Worm (Caenorhabditis elegans): Measurements from ENCODE around the gene C50H11.8.
"Not testable (repeated sequence)": the region's sequence is repeated elsewhere in the genome, so short reads cannot be mapped to it uniquely, and the experiment has no call there.

The C50H11.8 gene

DNA sequence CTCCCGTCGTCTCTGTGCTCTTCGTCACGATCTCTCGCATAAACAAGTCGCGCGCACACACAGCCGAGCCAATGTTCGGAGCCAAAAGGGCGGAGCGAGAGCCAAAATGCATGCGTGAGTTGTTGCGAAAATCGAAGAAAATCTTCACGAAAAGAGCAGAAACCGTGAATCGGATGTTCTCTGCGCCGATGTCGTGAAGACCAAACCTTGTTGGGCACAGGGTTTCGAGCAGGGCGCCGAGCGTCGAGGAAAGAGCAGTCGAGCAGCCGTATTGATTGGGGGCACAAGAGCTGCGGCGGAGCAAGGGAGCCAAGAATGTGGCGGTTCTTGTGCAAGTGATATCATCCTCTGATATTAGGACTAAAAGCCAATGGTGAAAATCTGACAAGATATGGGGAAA is 8.0 kb upstream of the C50H11.8 start:
- TF ChIP-seq tbx-37 (GFP tag; conservative IDR thresholded peaks at IDR 0.05) (no peak), flt-1 (GFP tag; IDR thresholded peaks at IDR 0.05) (no peak), tra-4 (tag; optimal IDR thresholded peaks at IDR 0.05) (no peak), ceh-36 (tag; optimal IDR thresholded peaks at IDR 0.05) (no peak), ama-1 (optimal IDR thresholded peaks at IDR 0.05) (no peak), scrt-1 (GFP tag; IDR thresholded peaks at IDR 0.05) (no peak), hnd-1 (tag; optimal IDR thresholded peaks at IDR 0.05) (no peak), sea-1 (GFP tag; conservative IDR thresholded peaks at IDR 0.05) (no peak)

- no peak for TF ChIP-seq tra-4 (tag; optimal IDR thresholded peaks at IDR 0.05)
- TF ChIP-seq hmg-4 (GFP tag; optimal IDR thresholded peaks at IDR 0.05) = no peak
- TF ChIP-seq scrt-1 (GFP tag; IDR thresholded peaks at IDR 0.05) = no peak
- TF ChIP-seq ceh-36 (tag; optimal IDR thresholded peaks at IDR 0.05) = no peak
- no peak for TF ChIP-seq ets-7 (tag; optimal IDR thresholded peaks at IDR 0.05)
- no peak for TF ChIP-seq pes-1 (GFP tag; IDR thresholded peaks at IDR 0.05)
- TF ChIP-seq sea-1 (GFP tag; conservative IDR thresholded peaks at IDR 0.05) = no peak
- no peak for TF ChIP-seq B0310.2 (tag; optimal IDR thresholded peaks at IDR 0.05)
- TF ChIP-seq aly-1 (tag; optimal IDR thresholded peaks at IDR 0.05) = no peak
- TF ChIP-seq ama-1 (optimal IDR thresholded peaks at IDR 0.05) = no peak
- TF ChIP-seq F13C5.2 (tag; optimal IDR thresholded peaks at IDR 0.05) = no peak
- no peak for TF ChIP-seq tbx-37 (GFP tag; conservative IDR thresholded peaks at IDR 0.05)
- no peak for TF ChIP-seq flt-1 (GFP tag; IDR thresholded peaks at IDR 0.05)
- no peak for TF ChIP-seq hmbx-1 (tag; optimal IDR thresholded peaks at IDR 0.05)
- no peak for TF ChIP-seq tbx-11 (GFP tag; IDR thresholded peaks at IDR 0.05)
- no peak for TF ChIP-seq hnd-1 (tag; optimal IDR thresholded peaks at IDR 0.05)
- TF ChIP-seq ceh-13 (GFP tag; optimal IDR thresholded peaks at IDR 0.05) = no peak
These were observed 4.6 kb downstream of the C50H11.8 start, which contains the start of gene str-244 for ce11 chrV:3058996-3059395. Gene str-244, minus strand, starts transcription at chrV:3059096.

ce11 chrV:3062078-3062477 is 7.7 kb downstream of the C50H11.8 start, which contains the start of gene srt-15:
Gene srt-15, minus strand, starts transcription at chrV:3062178.
- TF ChIP-seq ets-7 (tag; optimal IDR thresholded peaks at IDR 0.05) = no peak
- TF ChIP-seq hmg-4 (GFP tag; optimal IDR thresholded peaks at IDR 0.05) = no peak
- no peak for TF ChIP-seq F13C5.2 (tag; optimal IDR thresholded peaks at IDR 0.05)
- TF ChIP-seq sea-1 (GFP tag; conservative IDR thresholded peaks at IDR 0.05) = no peak
- no peak for TF ChIP-seq hmbx-1 (tag; optimal IDR thresholded peaks at IDR 0.05)
- TF ChIP-seq flt-1 (GFP tag; IDR thresholded peaks at IDR 0.05) = no peak
- no peak for TF ChIP-seq pes-1 (GFP tag; IDR thresholded peaks at IDR 0.05)
- no peak for TF ChIP-seq tbx-11 (GFP tag; IDR thresholded peaks at IDR 0.05)
- TF ChIP-seq ama-1 (optimal IDR thresholded peaks at IDR 0.05) = no peak
- no peak for TF ChIP-seq tra-4 (tag; optimal IDR thresholded peaks at IDR 0.05)
- no peak for TF ChIP-seq tbx-37 (GFP tag; conservative IDR thresholded peaks at IDR 0.05)
- no peak for TF ChIP-seq hnd-1 (tag; optimal IDR thresholded peaks at IDR 0.05)
- TF ChIP-seq B0310.2 (tag; optimal IDR thresholded peaks at IDR 0.05) = no peak
- no peak for TF ChIP-seq ceh-13 (GFP tag; optimal IDR thresholded peaks at IDR 0.05)
- TF ChIP-seq ceh-36 (tag; optimal IDR thresholded peaks at IDR 0.05) = no peak
- no peak for TF ChIP-seq aly-1 (tag; optimal IDR thresholded peaks at IDR 0.05)

DNA sequence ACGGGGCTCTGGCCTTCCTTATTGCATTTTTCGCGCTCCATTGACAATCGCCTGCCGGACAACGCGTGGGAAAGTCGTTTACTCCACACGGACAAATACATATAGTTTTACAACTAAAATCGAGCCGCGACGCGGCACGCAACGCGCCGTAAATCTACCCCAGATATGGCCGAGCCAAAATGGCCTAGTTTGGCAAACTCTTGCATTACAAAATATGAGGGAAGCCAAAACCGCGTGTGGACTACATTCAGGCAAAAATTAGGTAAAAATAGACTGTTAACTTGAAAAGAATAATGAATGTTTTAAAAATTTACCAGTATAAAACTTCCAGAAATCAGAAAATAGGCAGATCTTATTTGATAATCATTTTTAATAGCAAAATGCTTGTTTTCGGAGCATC is 10.1 kb downstream of the C50H11.8 start, which contains the start of gene srt-16:
TSS of gene srt-16 (minus strand) at position 101 of the 400 bp plus-strand sequence.
- not testable (repeated sequence) for TF ChIP-seq ceh-36 (tag; optimal IDR thresholded peaks at IDR 0.05); hmg-4 (GFP tag; optimal IDR thresholded peaks at IDR 0.05); F13C5.2 (tag; optimal IDR thresholded peaks at IDR 0.05)

- no peak for TF ChIP-seq ceh-36 (tag; optimal IDR thresholded peaks at IDR 0.05)
- no peak for TF ChIP-seq hmbx-1 (tag; optimal IDR thresholded peaks at IDR 0.05)
- no peak for TF ChIP-seq hnd-1 (tag; optimal IDR thresholded peaks at IDR 0.05)
- no peak for TF ChIP-seq ets-7 (tag; optimal IDR thresholded peaks at IDR 0.05)
- TF ChIP-seq F13C5.2 (tag; optimal IDR thresholded peaks at IDR 0.05) = no peak
- TF ChIP-seq pes-1 (GFP tag; IDR thresholded peaks at IDR 0.05) = no peak
These were observed 11.6 kb downstream of the C50H11.8 start, which contains the start of gene srh-185 for ce11 chrV:3065928-3066327. Gene srh-185, plus strand, starts transcription at chrV:3066228.

DNA sequence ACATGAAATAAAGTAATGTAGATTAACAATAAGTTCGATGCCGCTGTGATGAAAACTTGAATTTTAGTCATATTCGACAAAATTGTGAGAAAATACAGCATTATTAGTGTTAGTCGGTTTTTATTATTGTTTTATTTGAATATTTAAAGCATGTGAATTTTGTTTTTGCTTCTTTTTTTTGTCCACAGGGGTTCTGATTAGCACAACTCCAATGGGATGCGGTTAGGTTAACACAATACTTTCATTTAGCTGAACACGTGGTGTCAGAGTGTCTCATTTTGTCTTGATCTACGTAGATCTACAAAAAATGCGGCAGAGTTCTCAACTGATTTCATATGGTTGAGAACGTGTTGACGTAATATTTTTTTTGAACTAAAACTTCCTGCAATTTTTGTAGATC is 14.7 kb downstream of the C50H11.8 start, which contains the start of gene str-40:
TSS of gene str-40 (minus strand) at position 101 of the 400 bp plus-strand sequence.
- TF ChIP-seq ama-1 (optimal IDR thresholded peaks at IDR 0.05) (no peak), F13C5.2 (tag; optimal IDR thresholded peaks at IDR 0.05) (no peak), hnd-1 (tag; optimal IDR thresholded peaks at IDR 0.05) (no peak), tbx-37 (GFP tag; conservative IDR thresholded peaks at IDR 0.05) (no peak), ceh-36 (tag; optimal IDR thresholded peaks at IDR 0.05) (no peak), B0310.2 (tag; optimal IDR thresholded peaks at IDR 0.05) (no peak), scrt-1 (GFP tag; IDR thresholded peaks at IDR 0.05) (no peak), aly-1 (tag; optimal IDR thresholded peaks at IDR 0.05) (no peak), tra-4 (tag; optimal IDR thresholded peaks at IDR 0.05) (no peak), hmg-4 (GFP tag; optimal IDR thresholded peaks at IDR 0.05) (no peak), pes-1 (GFP tag; IDR thresholded peaks at IDR 0.05) (no peak), hmbx-1 (tag; optimal IDR thresholded peaks at IDR 0.05) (no peak), sea-1 (GFP tag; conservative IDR thresholded peaks at IDR 0.05) (no peak), flt-1 (GFP tag; IDR thresholded peaks at IDR 0.05) (no peak), ceh-13 (GFP tag; optimal IDR thresholded peaks at IDR 0.05) (no peak)

DNA sequence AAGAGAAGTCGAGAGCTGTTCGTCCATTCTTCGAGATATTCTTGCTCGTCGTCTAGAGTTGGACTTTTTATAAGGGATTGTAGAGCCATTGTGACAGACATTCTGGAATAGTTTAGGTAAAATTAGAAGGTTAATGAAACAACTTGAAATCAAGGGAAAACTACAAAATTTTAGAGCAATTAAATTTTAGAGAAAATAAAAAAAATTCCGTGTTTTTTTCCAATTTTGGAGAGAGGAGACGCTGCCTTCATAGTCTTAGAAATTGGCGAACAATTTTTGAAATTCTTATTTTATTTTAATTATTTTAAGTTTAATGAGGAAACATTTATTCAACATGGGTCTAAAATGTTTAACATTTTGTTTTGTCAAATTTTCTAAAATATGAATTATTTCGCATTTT is 17.2 kb downstream of the C50H11.8 start, which contains the start of gene C50H11.13:
TSS of gene C50H11.13 (minus strand) at position 101 of the 400 bp plus-strand sequence.
- no peak for TF ChIP-seq ceh-13 (GFP tag; optimal IDR thresholded peaks at IDR 0.05)
- no peak for TF ChIP-seq tbx-37 (GFP tag; conservative IDR thresholded peaks at IDR 0.05)
- TF ChIP-seq tra-4 (tag; optimal IDR thresholded peaks at IDR 0.05) = no peak
- TF ChIP-seq hnd-1 (tag; optimal IDR thresholded peaks at IDR 0.05) = no peak
- TF ChIP-seq hmg-4 (GFP tag; optimal IDR thresholded peaks at IDR 0.05) = no peak
- no peak for TF ChIP-seq ama-1 (optimal IDR thresholded peaks at IDR 0.05)
- TF ChIP-seq scrt-1 (GFP tag; IDR thresholded peaks at IDR 0.05) = no peak
- no peak for TF ChIP-seq ceh-36 (tag; optimal IDR thresholded peaks at IDR 0.05)
- TF ChIP-seq tbx-11 (GFP tag; IDR thresholded peaks at IDR 0.05) = no peak
- TF ChIP-seq flt-1 (GFP tag; IDR thresholded peaks at IDR 0.05) = no peak
- TF ChIP-seq F13C5.2 (tag; optimal IDR thresholded peaks at IDR 0.05) = no peak
- TF ChIP-seq aly-1 (tag; optimal IDR thresholded peaks at IDR 0.05) = no peak
- no peak for TF ChIP-seq hmbx-1 (tag; optimal IDR thresholded peaks at IDR 0.05)
- no peak for TF ChIP-seq pes-1 (GFP tag; IDR thresholded peaks at IDR 0.05)
- TF ChIP-seq B0310.2 (tag; optimal IDR thresholded peaks at IDR 0.05) = no peak
